Worm (Caenorhabditis elegans) whole organism, young adult: ENCODE results near the gene alg-1.

Experiments used
- F57A8.1 ChIP-seq: fragments of 200-800 bp; sonication (Bioruptor generic); optimal IDR thresholded peaks from 2 replicates; lab custom pipeline; 2018; ENCODE audit warnings: mild to moderate bottlenecking, missing genetic modification characterization, moderate library complexity, missing compliant biosample characterization
- Y79H2A.3 ChIP-seq: fragments of 200-800 bp; sonication (Bioruptor generic); conservative IDR thresholded peaks from 2 replicates; pipeline ENCODE4 v1.3.6; 2022; ENCODE audit warnings: missing genetic modification reagents, missing genetic modification characterization, missing compliant biosample characterization
- ceh-58 ChIP-seq: fragments of 200-800 bp; sonication (Bioruptor generic); IDR thresholded peaks from 2 replicates; pipeline ENCODE4 v1.3.6; 2022; ENCODE audit warnings: missing genetic modification characterization, missing compliant biosample characterization
- ets-4 ChIP-seq: fragments of 200-800 bp; sonication (Bioruptor generic); optimal IDR thresholded peaks from 2 replicates; lab custom pipeline; 2018; ENCODE audit warnings: mild to moderate bottlenecking, missing genetic modification characterization, missing compliant biosample characterization
- lin-40 ChIP-seq: sonication (generic microtip); optimal IDR thresholded peaks from 2 replicates; lab custom pipeline; 2016; ENCODE audit warnings: missing genetic modification characterization, mild to moderate bottlenecking, missing compliant biosample characterization, missing genotype, missing genetic modification reagents
- madf-8 ChIP-seq: fragments of 200-800 bp; sonication (Bioruptor generic); conservative IDR thresholded peaks from 2 replicates; pipeline ENCODE4 v1.3.6; 2022; ENCODE audit warnings: missing genetic modification reagents, missing genetic modification characterization, missing compliant biosample characterization
- unc-130 ChIP-seq: sonication (generic microtip); optimal IDR thresholded peaks from 2 replicates; lab custom pipeline; 2016; ENCODE audit warnings: missing genetic modification reagents, missing genetic modification characterization, missing compliant biosample characterization

DNA sequence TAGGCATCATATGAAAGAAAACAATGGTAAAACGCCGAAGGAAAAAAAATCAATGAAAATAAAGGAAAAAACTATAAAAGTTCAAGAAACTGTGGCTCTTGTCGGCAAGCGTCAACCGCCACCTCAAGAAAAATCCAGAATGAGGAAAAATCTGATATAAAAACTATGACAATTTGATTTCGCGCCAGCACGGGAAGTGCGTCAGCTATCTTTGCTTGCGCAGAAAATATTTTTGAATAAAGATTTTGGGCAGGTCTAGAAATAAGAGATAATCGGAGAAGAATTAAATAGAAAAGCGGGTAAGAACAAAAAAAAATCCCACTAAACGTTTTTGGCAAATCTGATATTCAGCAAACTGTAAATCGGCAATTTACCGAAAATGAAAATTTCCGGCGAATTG, 30.8 kb upstream of the alg-1 start:
- no peak for TF ChIP-seq F57A8.1 (GFP tag; lab: Kevin White, UChicago)
- no peak for TF ChIP-seq madf-8 (GFP tag; lab: Robert Waterston, UW)
- TF ChIP-seq lin-40 (tag; lab: Kevin White, UChicago), result no peak
- no peak for TF ChIP-seq unc-130
- TF ChIP-seq ets-4, result no peak
- no peak for TF ChIP-seq Y79H2A.3 (GFP tag; lab: Robert Waterston, UW)
- no peak for TF ChIP-seq ceh-58
